Worm (Caenorhabditis elegans): ENCODE measurements around the gene alp-1.

ce11 chrIV:8872958-8873357 lies 20.7 kb downstream of the alp-1 start, which contains the start of gene C09G9.3:
- TF ChIP-seq dpff-1 (tag; optimal IDR thresholded peaks at IDR 0.05) (no peak), Y79H2A.3 (GFP tag; conservative IDR thresholded peaks at IDR 0.05) (no peak), ama-1 (optimal IDR thresholded peaks at IDR 0.05) (no peak), ama-1 (GFP tag; optimal IDR thresholded peaks at IDR 0.05) (no peak), snpc-4 (GFP tag; optimal IDR thresholded peaks at IDR 0.05) (no peak), snpc-4 (tag; optimal IDR thresholded peaks at IDR 0.05) (no peak), hsf-1 (GFP tag; IDR thresholded peaks at IDR 0.05) (no peak), unc-130 (GFP tag; optimal IDR thresholded peaks at IDR 0.05) (no peak), snpc-3.4 (tag; optimal IDR thresholded peaks at IDR 0.05) (no peak)

Data from whole organism, young adult.